Fruit fly (Drosophila melanogaster): ENCODE data around the gene Polr1E.
A peak's percentile ranks its signal among the peaks of the same experiment; 100 is the strongest.

The Polr1E gene

dm6 chr3R:18298900-18299321 is 2.6 kb downstream of the Polr1E start, which contains the start of gene Dlc90F (continued):
- TF ChIP-seq stwl (tag; optimal IDR thresholded peaks at IDR 0.05) (peak; percentile 87), CG15514 (GFP tag; optimal IDR thresholded peaks at IDR 0.05) (peak; percentile 67), mam (GFP tag; optimal IDR thresholded peaks at IDR 0.05) (peak; percentile 85), dan (GFP tag; IDR thresholded peaks at IDR 0.05) (no peak; the same call in 1 of the 2 replicates), CG13624 (GFP tag; optimal IDR thresholded peaks at IDR 0.05) (peak; percentile 88), CG15269 (tag; optimal IDR thresholded peaks at IDR 0.05) (no peak), phol (tag; optimal IDR thresholded peaks at IDR 0.05) (peak; percentile 85), Hey (tag; optimal IDR thresholded peaks at IDR 0.05) (no peak), odd (GFP tag; optimal IDR thresholded peaks at IDR 0.05) (no peak), CG10147 (GFP tag; optimal IDR thresholded peaks at IDR 0.05) (peak; percentile 57), CG1603 (tag; optimal IDR thresholded peaks at IDR 0.05) (peak; percentile 75), kah (GFP tag; optimal IDR thresholded peaks at IDR 0.05) (no peak), CG7556 (GFP tag; optimal IDR thresholded peaks at IDR 0.05) (peak; percentile 54), Lpt (GFP tag; optimal IDR thresholded peaks at IDR 0.05) (no peak), zen2 (GFP tag; IDR thresholded peaks at IDR 0.05; ENCODE audit: partially characterized antibody) (no peak), CG11695 (GFP tag; IDR thresholded peaks at IDR 0.05) (peak; percentile 63; the same call in 1 of the 3 replicates), Jarid2 (GFP tag; optimal IDR thresholded peaks at IDR 0.05) (no peak), chm (GFP tag; IDR thresholded peaks at IDR 0.05) (0 out of 2 replicates have a peak, but pooled peaks have one; percentile 29), CG30431 (GFP tag; optimal IDR thresholded peaks at IDR 0.05) (peak; percentile 61), Taf1 (GFP tag; IDR thresholded peaks at IDR 0.05) (peak; percentile 53; the same call in 1 of the 2 replicates), ci (GFP tag; IDR thresholded peaks at IDR 0.05) (peak; percentile 84), Oaz (GFP tag; IDR thresholded peaks at IDR 0.05) (peak; percentile 62), dmrt99B (tag; optimal IDR thresholded peaks at IDR 0.05) (peak; percentile 71), ewg (GFP tag; optimal IDR thresholded peaks at IDR 0.05) (peak; percentile 66), Neu2 (GFP tag; optimal IDR thresholded peaks at IDR 0.05; ENCODE audit: borderline replicate concordance) (no peak), CG13775 (GFP tag; optimal IDR thresholded peaks at IDR 0.05) (peak; percentile 74), H2.0 (GFP tag; IDR thresholded peaks at IDR 0.05) (peak; percentile 79), CG1832 (GFP tag; optimal IDR thresholded peaks at IDR 0.05) (no peak), CG30020 (tag; optimal IDR thresholded peaks at IDR 0.05) (peak; percentile 84), ato (GFP tag; IDR thresholded peaks at IDR 0.05; ENCODE audit: partially characterized antibody) (no peak), gcm2 (GFP tag; optimal IDR thresholded peaks at IDR 0.05) (no peak), tgo (GFP tag; IDR thresholded peaks at IDR 0.05) (peak; percentile 85), Aef1 (GFP tag; IDR thresholded peaks at IDR 0.05) (peak; percentile 83), D19B (GFP tag; optimal IDR thresholded peaks at IDR 0.05) (peak; percentile 40), dpn (GFP tag; optimal IDR thresholded peaks at IDR 0.05) (peak; percentile 76 to 85), BEAF-32 (GFP tag; optimal IDR thresholded peaks at IDR 0.05) (peak; percentile 85), tup (GFP tag; optimal IDR thresholded peaks at IDR 0.05) (peak; percentile 6), CG4282 (GFP tag; optimal IDR thresholded peaks at IDR 0.05) (peak; percentile 39), pfk (GFP tag; optimal IDR thresholded peaks at IDR 0.05) (no peak), en (GFP tag; optimal IDR thresholded peaks at IDR 0.05) (peak; percentile 21), CG16863 (GFP tag; optimal IDR thresholded peaks at IDR 0.05) (peak; percentile 41), Hsf (GFP tag; optimal IDR thresholded peaks at IDR 0.05) (peak; percentile 88), CG6683 (GFP tag; optimal IDR thresholded peaks at IDR 0.05) (no peak), Nf-YA (GFP tag; IDR thresholded peaks at IDR 0.05) (no peak), CG7839 (tag; optimal IDR thresholded peaks at IDR 0.05) (peak; percentile 79), CG6272 (GFP tag; IDR thresholded peaks at IDR 0.05) (peak; percentile 72), H15 (GFP tag; IDR thresholded peaks at IDR 0.05) (peak; percentile 77; the same call in 2 of the 3 replicates), CG17361 (GFP tag; IDR thresholded peaks at IDR 0.05) (peak; percentile 84), Awh (GFP tag; IDR thresholded peaks at IDR 0.05) (peak; percentile 69; the same call in 1 of the 2 replicates), CG4328 (GFP tag; optimal IDR thresholded peaks at IDR 0.05) (peak; percentile 17)
